Fruit fly (Drosophila melanogaster): ENCODE measurements around the gene GC.

The GC gene

DNA sequence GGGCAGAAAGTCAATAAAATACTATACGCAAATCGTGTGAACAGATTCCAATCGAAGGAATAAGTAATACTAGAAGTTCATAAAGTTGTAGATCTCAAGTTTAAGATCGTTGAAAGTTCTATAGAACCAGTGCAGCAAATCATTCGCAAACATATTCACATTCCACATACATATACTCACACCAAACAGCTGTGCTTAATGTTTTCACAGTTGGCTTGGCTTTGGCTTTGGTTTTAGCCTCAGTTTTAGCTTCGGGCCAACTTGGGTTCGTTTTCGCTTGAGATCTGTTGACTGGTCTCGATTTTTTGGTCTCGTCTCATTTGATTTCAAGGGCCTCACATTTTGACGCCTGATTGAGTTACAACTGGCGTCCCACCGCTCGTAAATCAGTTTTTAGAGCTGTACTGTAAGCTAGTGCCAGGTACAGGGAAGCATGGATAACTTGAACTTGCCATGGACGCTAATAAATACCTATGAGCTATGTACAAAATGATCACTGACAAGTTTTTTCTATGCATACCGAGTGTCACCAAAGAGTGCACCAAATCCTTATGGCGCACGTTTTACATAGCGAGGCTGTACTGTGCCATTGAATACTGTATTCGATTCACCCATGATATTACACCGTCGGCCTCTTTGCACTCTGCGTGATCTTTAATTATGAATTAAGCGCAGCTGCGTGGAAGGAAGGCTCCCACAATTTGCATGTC lies 41.8 kb downstream of the GC start:
- no peak for TF ChIP-seq h (optimal IDR thresholded peaks at IDR 0.05)
- TF ChIP-seq insv (optimal IDR thresholded peaks at IDR 0.05): no peak
- no peak for TF ChIP-seq ttk (optimal IDR thresholded peaks at IDR 0.05)
- no peak for TF ChIP-seq Sin3A (optimal IDR thresholded peaks at IDR 0.05)
- TF ChIP-seq psq (optimal IDR thresholded peaks at IDR 0.05): no peak
- TF ChIP-seq Myc (optimal IDR thresholded peaks at IDR 0.05): no peak

DNA sequence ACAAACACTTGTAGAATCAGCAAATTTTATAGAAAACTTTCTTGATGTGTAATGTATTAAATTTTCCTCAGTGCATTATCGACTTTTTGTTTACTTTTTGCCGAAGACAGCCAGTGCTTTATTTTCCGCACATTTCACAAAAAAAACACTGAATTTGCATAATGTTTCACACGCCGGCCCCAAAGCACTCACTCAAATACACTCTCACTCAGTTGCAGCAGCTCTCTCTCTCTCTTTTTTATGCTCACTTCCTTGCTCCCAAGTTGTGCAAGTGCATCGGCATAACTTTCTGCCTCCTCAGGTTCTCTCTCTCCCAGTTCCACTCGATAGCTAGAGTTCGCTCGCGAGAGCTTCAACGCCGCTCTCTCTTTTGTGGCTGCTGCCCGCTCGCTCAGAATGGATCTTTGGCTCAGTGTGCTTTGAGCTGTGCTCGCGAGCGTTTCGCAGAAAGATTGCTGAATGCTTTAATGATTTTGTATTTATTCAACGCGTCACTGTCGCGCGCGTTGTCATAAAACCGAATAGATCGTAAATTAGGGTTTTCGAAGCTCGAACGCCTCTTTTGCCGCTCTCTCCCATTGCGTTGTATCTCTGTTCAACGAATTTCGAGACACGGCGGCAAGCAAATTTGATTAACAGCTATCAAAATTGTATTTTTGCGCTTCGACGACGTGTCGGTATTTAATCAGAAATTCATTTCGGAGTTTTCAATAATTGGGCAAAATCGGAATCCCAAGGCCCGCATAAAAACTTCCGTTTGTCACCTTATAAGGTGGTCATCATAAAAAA lies 42.6 kb downstream of the GC start:
- TF ChIP-seq Sin3A (optimal IDR thresholded peaks at IDR 0.05) (no peak), h (optimal IDR thresholded peaks at IDR 0.05) (no peak), Myc (optimal IDR thresholded peaks at IDR 0.05) (no peak), psq (optimal IDR thresholded peaks at IDR 0.05) (no peak)

DNA sequence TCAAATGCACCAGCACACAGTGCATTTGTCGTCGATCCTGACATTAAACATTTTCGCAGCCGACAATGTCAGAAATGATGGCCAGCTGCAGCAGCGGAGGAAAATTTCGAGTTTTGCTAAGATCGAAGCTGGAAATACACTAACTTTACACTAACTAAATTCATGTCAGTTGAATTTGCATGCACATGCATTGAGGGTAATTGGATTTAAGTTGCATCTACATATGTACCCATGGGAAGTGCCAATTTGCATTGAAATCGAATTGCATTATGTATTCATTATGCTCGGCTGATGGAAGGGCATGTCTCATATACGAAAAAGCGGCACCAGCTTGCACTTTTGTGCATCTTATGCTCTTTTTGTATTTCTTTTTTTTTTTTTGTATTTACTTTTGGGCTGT lies 44.3 kb downstream of the GC start:
- TF ChIP-seq Sin3A (optimal IDR thresholded peaks at IDR 0.05): no peak
- no peak for TF ChIP-seq Myc (optimal IDR thresholded peaks at IDR 0.05)
- no peak for TF ChIP-seq psq (optimal IDR thresholded peaks at IDR 0.05)
- no peak for TF ChIP-seq h (optimal IDR thresholded peaks at IDR 0.05)
- TF ChIP-seq insv (optimal IDR thresholded peaks at IDR 0.05): no peak
- TF ChIP-seq ttk (optimal IDR thresholded peaks at IDR 0.05): no peak

DNA sequence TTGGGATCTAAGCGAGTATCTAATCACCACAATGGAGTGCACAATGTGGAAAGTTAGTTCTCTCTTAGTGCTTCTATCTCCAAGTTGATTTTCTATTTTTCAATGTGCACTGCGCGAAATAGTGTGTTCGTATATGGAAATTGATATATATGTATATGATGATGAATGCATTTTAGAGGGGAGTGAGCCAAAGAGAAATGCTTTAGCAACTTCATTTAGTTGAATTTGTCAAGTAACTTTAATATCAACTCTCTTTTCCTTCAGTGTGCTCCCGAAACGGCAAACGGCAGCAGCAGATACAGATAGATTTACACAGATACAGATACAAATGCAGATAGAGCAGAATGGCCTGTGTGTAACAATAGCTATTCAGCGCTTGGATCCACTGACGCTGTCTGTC lies 45.1 kb downstream of the GC start:
- no peak for TF ChIP-seq ttk (optimal IDR thresholded peaks at IDR 0.05)
- no peak for TF ChIP-seq Sin3A (optimal IDR thresholded peaks at IDR 0.05)
- no peak for TF ChIP-seq h (optimal IDR thresholded peaks at IDR 0.05)
- no peak for TF ChIP-seq psq (optimal IDR thresholded peaks at IDR 0.05)
- no peak for TF ChIP-seq insv (optimal IDR thresholded peaks at IDR 0.05)
- TF ChIP-seq Myc (optimal IDR thresholded peaks at IDR 0.05): no peak

DNA sequence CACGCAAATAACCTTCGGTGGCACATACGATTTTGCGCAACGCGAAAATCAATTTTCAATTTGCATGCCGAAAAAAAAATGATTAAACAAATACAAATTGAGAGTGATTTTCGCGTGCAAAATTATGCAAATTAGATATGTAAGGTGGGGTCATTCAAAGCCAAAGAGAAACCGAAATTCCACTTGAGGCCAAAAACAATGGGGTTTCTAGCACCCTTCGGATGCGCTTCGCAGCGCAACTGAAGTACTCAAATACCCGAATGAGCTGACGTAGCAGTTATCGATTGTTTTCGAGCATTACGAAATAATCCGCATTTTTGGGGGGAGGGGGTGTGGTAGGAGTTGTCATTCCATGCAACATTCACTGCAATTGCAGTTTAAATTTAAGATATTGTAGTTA lies 48.3 kb downstream of the GC start:
- no peak for TF ChIP-seq Myc (optimal IDR thresholded peaks at IDR 0.05)
- TF ChIP-seq h (optimal IDR thresholded peaks at IDR 0.05): no peak
- no peak for TF ChIP-seq ttk (optimal IDR thresholded peaks at IDR 0.05)
- TF ChIP-seq insv (optimal IDR thresholded peaks at IDR 0.05): no peak
- no peak for TF ChIP-seq psq (optimal IDR thresholded peaks at IDR 0.05)
- no peak for TF ChIP-seq Sin3A (optimal IDR thresholded peaks at IDR 0.05)

DNA sequence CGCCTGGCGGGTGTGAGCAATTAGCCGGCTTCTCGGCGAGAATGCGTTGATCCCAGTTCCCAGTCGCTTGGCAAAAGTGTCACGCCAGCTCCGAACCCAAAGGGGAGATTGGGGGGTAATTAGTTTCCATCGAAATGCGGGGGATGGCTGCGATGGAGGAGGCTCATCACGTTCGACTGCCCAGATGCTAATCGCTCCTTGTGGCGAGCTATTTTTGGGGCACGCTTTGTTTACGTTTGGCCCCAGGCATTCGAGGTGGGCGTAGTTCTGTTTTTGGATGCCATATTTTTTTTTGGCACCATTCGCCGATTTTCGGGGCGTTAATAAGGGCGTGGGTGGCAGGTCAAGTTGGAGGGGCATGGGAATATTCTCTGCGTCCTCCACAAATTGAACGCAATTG lies 48.9 kb downstream of the GC start:
- no peak for TF ChIP-seq ttk (optimal IDR thresholded peaks at IDR 0.05)
- no peak for TF ChIP-seq psq (optimal IDR thresholded peaks at IDR 0.05)
- TF ChIP-seq Sin3A (optimal IDR thresholded peaks at IDR 0.05): no peak
- TF ChIP-seq insv (optimal IDR thresholded peaks at IDR 0.05): no peak
- no peak for TF ChIP-seq h (optimal IDR thresholded peaks at IDR 0.05)
- TF ChIP-seq Myc (optimal IDR thresholded peaks at IDR 0.05): no peak

DNA sequence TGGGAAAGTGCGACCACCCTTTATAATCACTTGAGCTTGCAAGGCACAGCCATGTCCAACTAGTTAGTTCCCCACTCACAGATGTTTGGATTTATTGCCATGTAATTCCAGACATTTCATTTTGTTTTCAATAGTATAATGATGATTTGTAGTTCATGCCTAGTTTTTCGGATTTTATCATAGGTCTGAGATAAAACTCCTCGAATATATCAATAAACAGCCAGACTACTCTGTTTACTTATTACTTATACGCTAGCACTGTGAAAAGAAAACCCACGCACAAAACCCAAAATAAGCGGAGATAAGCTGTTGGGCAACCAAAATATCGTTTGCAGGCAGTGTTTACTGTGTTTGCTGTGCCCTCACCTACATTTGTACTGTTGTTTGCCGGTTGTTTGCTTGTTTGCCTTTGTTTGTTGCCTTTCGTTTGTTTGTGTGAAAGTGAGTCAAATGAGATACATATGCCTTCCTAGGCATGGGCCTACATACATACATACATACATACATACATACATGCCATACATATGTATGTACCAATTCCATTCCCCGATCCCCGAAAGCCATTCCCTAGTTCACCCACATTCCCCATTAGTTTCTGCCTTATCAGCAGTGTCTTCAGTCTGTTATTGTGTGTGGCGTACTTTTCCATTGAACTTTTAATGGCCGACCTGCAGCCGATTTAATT lies 49.8 kb downstream of the GC start:
- TF ChIP-seq ttk (optimal IDR thresholded peaks at IDR 0.05) (no peak), insv (optimal IDR thresholded peaks at IDR 0.05) (no peak), Sin3A (optimal IDR thresholded peaks at IDR 0.05) (no peak), psq (optimal IDR thresholded peaks at IDR 0.05) (no peak), Myc (optimal IDR thresholded peaks at IDR 0.05) (no peak), h (optimal IDR thresholded peaks at IDR 0.05) (no peak)

DNA sequence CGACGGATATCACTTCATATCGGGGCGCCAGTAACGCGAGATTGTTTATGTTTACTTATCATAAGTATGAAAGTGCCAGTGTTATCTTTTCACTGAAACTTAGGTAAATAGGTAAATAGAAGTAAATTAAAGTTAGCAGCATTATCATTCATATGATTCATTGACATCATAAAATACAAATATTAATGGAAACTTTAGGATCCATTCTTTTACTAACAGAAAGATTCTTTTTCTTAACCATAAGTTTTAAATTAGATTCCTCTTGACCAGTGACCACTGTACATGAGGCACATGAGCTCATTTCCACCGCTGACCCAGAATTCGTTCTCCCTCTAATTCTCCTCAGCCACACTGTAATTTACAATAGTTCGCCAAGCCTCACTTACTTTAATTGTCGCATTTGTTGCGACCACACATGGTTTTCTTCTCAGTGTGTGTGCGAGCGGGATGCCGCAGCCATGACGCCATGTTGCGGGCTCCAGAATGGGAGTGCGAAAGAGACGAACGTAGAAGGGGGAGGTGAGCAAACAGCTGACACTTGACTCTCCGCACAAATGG lies 50.6 kb downstream of the GC start:
- TF ChIP-seq h (optimal IDR thresholded peaks at IDR 0.05) (no peak), ttk (optimal IDR thresholded peaks at IDR 0.05) (no peak)

DNA sequence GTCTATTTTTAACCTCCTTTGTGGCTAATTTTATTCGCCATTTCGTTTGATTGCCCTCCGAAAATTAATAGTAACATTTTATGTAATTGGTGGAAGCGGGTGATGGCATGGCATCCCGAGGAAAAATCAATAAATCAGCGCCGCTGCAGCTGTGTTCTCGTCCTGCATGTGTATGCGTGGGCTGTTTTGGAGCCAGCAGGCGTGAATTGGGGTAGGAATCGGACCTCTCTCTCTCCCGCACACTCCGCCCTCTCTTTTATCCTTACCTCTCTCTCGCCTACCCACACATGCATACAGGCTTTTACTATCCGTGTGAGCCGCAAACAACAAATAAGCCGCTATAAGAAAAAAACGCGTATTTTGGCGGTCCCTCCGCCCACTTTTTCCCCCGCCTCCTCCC lies 51.8 kb downstream of the GC start:
- no peak for TF ChIP-seq Myc (optimal IDR thresholded peaks at IDR 0.05)

DNA sequence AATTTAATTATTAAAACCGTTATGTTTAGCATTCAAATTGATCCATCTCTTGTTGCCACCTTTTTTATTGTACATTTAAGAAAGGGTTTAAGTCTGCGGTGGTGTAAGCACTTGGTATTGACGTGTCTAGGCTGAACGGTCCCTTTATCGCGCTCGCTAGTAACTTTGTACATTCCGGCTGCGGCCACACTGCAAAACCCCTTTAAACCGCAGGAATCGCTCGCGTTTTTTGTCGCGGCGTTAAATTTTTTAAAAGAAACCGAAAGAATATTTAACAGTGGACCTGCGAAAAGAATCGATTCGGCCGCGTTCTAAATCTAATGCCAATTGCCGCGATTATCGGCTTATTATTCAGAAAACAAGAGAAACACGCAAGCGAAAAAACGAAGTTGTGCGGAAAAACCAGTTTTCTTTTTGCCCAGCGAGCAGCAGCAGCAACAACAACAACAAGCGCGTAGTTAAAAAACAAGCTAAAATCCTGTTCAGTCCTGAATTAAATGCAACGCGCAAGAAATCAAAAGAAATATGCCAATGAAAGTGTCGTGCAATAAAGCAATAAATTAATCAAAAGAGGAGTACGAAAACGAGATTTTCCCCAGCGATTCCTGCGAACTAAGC lies 52.5 kb downstream of the GC start, which contains the start of gene CG13917:
Gene CG13917 (plus strand): TSS at position 211 of the 618 bp plus-strand sequence.
- TF ChIP-seq psq (optimal IDR thresholded peaks at IDR 0.05) (no peak), Myc (optimal IDR thresholded peaks at IDR 0.05) (no peak), ttk (optimal IDR thresholded peaks at IDR 0.05) (no peak), h (optimal IDR thresholded peaks at IDR 0.05) (no peak), Sin3A (optimal IDR thresholded peaks at IDR 0.05) (no peak), insv (optimal IDR thresholded peaks at IDR 0.05) (no peak)

DNA sequence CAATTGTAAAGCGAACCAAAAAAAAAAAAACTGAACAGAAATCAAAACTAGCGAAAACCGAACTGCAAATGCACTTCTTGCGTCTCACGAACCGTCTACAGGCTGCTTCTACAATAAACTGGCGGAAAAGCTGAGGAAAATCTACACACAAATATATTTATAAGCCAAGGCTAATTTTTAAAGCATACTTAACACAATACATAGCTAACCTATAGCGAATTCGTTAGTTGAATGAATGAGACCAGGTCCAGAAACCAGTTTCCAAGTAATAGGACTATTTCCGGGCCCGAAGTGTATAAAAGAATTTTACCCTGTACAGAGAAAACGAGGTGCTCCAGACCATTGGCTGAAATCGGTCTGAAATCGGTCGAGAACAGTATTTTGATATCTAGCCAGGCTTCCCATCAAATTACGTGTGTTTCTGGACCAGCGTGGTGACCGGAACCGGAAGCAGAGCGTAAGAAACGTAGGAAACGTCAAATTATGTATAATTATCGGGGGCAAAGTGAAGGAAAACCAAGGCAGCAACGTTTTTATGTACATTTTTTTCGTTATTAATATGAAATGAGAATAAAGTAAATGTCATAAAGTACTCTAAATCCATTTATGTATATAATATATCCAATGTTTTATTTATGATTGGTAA lies 53.2 kb downstream of the GC start:
- no peak for TF ChIP-seq Myc (optimal IDR thresholded peaks at IDR 0.05)
- no peak for TF ChIP-seq psq (optimal IDR thresholded peaks at IDR 0.05)
- no peak for TF ChIP-seq h (optimal IDR thresholded peaks at IDR 0.05)
- TF ChIP-seq Sin3A (optimal IDR thresholded peaks at IDR 0.05): no peak
- no peak for TF ChIP-seq ttk (optimal IDR thresholded peaks at IDR 0.05)

All from Kc167 (cell line).